Fruit fly (Drosophila melanogaster) whole organism, embryonic: ENCODE results near the gene CG15425.

Experiments
- Abd-B ChIP-seq: fragments of 200-800 bp; sonication (Bioruptor generic); optimal IDR thresholded peaks from 2 replicates; lab custom pipeline; 2018; ENCODE audit warnings: missing biosample characterization, mild to moderate bottlenecking, missing genetic modification characterization, moderate library complexity
- CG10654 ChIP-seq: fragments of 200-800 bp; sonication (Bioruptor generic); optimal IDR thresholded peaks from 2 replicates; lab custom pipeline; 2016; ENCODE audit warnings: missing biosample characterization, missing genetic modification characterization
- CG11093 ChIP-seq: fragments of 200-800 bp; sonication (Bioruptor generic); IDR thresholded peaks from 3 replicates; pipeline ENCODE4 v1.3.6; 2022; ENCODE audit warnings: missing biosample characterization, missing genetic modification characterization
- CG13296 ChIP-seq: fragments of 200-800 bp; sonication (Bioruptor generic); optimal IDR thresholded peaks from 3 replicates; lab custom pipeline; 2018; ENCODE audit warnings: missing biosample characterization, mild to moderate bottlenecking, missing genetic modification characterization
- CG13424 ChIP-seq: fragments of 200-800 bp; sonication (Bioruptor generic); optimal IDR thresholded peaks from 2 replicates; lab custom pipeline; 2019; ENCODE audit warnings: missing biosample characterization, mild to moderate bottlenecking, missing genetic modification characterization, moderate library complexity
- CG15073 ChIP-seq: fragments of 200-800 bp; sonication (Bioruptor generic); optimal IDR thresholded peaks from 2 replicates; lab custom pipeline; 2016; ENCODE audit warnings: missing biosample characterization, missing genetic modification characterization
- CG17612 ChIP-seq: fragments of 200-800 bp; sonication (Bioruptor generic); IDR thresholded peaks from 2 replicates; pipeline ENCODE4 v1.3.6; 2022; ENCODE audit warnings: missing biosample characterization, missing genetic modification characterization
- CG17802 ChIP-seq: fragments of 200-800 bp; sonication (Bioruptor generic); optimal IDR thresholded peaks from 2 replicates; lab custom pipeline; 2018; ENCODE audit warnings: missing biosample characterization, mild to moderate bottlenecking, missing genetic modification characterization, moderate library complexity
- CG1832 ChIP-seq: fragments of 200-800 bp; sonication (Bioruptor generic); optimal IDR thresholded peaks from 2 replicates; lab custom pipeline; 2017; ENCODE audit warnings: missing biosample characterization, mild to moderate bottlenecking, missing genetic modification characterization, inconsistent platforms
- CG2678 ChIP-seq: fragments of 200-800 bp; sonication (Bioruptor generic); optimal IDR thresholded peaks from 3 replicates; lab custom pipeline; 2019; ENCODE audit warnings: missing biosample characterization, mild to moderate bottlenecking, missing genetic modification characterization, moderate library complexity
- CG31365 ChIP-seq: fragments of 200-800 bp; sonication (Bioruptor generic); optimal IDR thresholded peaks from 2 replicates; lab custom pipeline; 2018; ENCODE audit warnings: missing biosample characterization, mild to moderate bottlenecking, missing genetic modification characterization
- CG3163 ChIP-seq: fragments of 200-800 bp; sonication (Bioruptor generic); optimal IDR thresholded peaks from 3 replicates; lab custom pipeline; 2016; ENCODE audit warnings: missing biosample characterization, missing genetic modification characterization
- CG32772 ChIP-seq: fragments of 200-800 bp; sonication (Bioruptor generic); IDR thresholded peaks from 2 replicates; pipeline ENCODE4 v1.3.6; 2022; ENCODE audit warnings: missing biosample characterization, missing genetic modification characterization
- CG5953 ChIP-seq: fragments of 200-800 bp; sonication (Bioruptor generic); IDR thresholded peaks from 2 replicates; pipeline ENCODE4 v1.3.6; 2022; ENCODE audit warnings: missing biosample characterization, missing genetic modification characterization
- CG7271 ChIP-seq: fragments of 200-800 bp; sonication (Bioruptor generic); optimal IDR thresholded peaks from 2 replicates; lab custom pipeline; 2018; ENCODE audit warnings: missing biosample characterization, mild to moderate bottlenecking, missing genetic modification characterization, moderate library complexity
- CG7839 ChIP-seq: fragments of 200-800 bp; sonication (Bioruptor generic); optimal IDR thresholded peaks from 3 replicates; lab custom pipeline; 2018; ENCODE audit warnings: missing biosample characterization, mild to moderate bottlenecking, missing genetic modification characterization, moderate library complexity
- CG8359 ChIP-seq: fragments of 200-800 bp; sonication (Bioruptor generic); optimal IDR thresholded peaks from 2 replicates; lab custom pipeline; 2017; ENCODE audit warnings: missing biosample characterization, mild to moderate bottlenecking, missing genetic modification characterization, borderline replicate concordance
- CG9797 ChIP-seq: fragments of 200-800 bp; sonication (Bioruptor generic); optimal IDR thresholded peaks from 3 replicates; lab custom pipeline; 2018; ENCODE audit warnings: missing biosample characterization, mild to moderate bottlenecking, missing genetic modification characterization
- CG9932 ChIP-seq: fragments of 200-800 bp; sonication (Bioruptor generic); IDR thresholded peaks from 2 replicates; pipeline ENCODE4 v1.3.6; 2022; ENCODE audit warnings: missing biosample characterization, missing genetic modification characterization
- CkIIα-i1 ChIP-seq: fragments of 200-800 bp; sonication (Bioruptor generic); IDR thresholded peaks from 2 replicates; pipeline ENCODE4 v1.3.6; 2022; ENCODE audit warnings: missing biosample characterization, missing genetic modification characterization
- Dek ChIP-seq: fragments of 200-800 bp; sonication (Bioruptor generic); optimal IDR thresholded peaks from 3 replicates; lab custom pipeline; 2019; ENCODE audit warnings: missing biosample characterization, mild to moderate bottlenecking, missing genetic modification characterization, moderate library complexity
- E2f2 ChIP-seq: fragments of 200-800 bp; sonication (Bioruptor generic); IDR thresholded peaks from 2 replicates; pipeline ENCODE4 v1.3.6; 2022; ENCODE audit warnings: missing biosample characterization, missing genetic modification characterization
- Elba2 ChIP-seq: fragments of 200-800 bp; sonication (Bioruptor generic); optimal IDR thresholded peaks from 3 replicates; lab custom pipeline; 2016; ENCODE audit warnings: missing biosample characterization, missing genetic modification characterization
- HmgD ChIP-seq: fragments of 200-800 bp; sonication (Bioruptor generic); optimal IDR thresholded peaks from 3 replicates; lab custom pipeline; 2016; ENCODE audit warnings: missing biosample characterization, missing genetic modification characterization
- Hr39 ChIP-seq: fragments of >200 bp; optimal IDR thresholded peaks from 2 replicates; lab custom pipeline; 2017
- MTF-1 ChIP-seq: fragments of 200-800 bp; sonication (Bioruptor generic); optimal IDR thresholded peaks from 2 replicates; lab custom pipeline; 2018; ENCODE audit warnings: missing biosample characterization, mild to moderate bottlenecking, missing genetic modification characterization, borderline replicate concordance
- Med ChIP-seq: fragments of 200-800 bp; sonication (Bioruptor generic); peaks from one replicate; lab custom pipeline; 2016; ENCODE audit warnings: missing biosample characterization, missing genetic modification characterization, mild to moderate bottlenecking, inconsistent platforms, moderate library complexity
- NC2α ChIP-seq: fragments of 200-800 bp; sonication (Bioruptor generic); optimal IDR thresholded peaks from 2 replicates; lab custom pipeline; 2016; ENCODE audit warnings: missing biosample characterization, missing genetic modification characterization
- Rfx ChIP-seq: fragments of 200-800 bp; sonication (Bioruptor generic); IDR thresholded peaks from 2 replicates; pipeline ENCODE4 v1.3.6; 2022; ENCODE audit warnings: missing biosample characterization, missing genetic modification characterization
- Six4 ChIP-seq: fragments of 200-800 bp; sonication (Bioruptor generic); optimal IDR thresholded peaks from 2 replicates; lab custom pipeline; 2016; ENCODE audit warnings: missing biosample characterization, missing genetic modification characterization
- Sox100B ChIP-seq: fragments of 200-800 bp; sonication (Bioruptor generic); optimal IDR thresholded peaks from 3 replicates; lab custom pipeline; 2018; ENCODE audit warnings: missing biosample characterization, mild to moderate bottlenecking, missing genetic modification characterization
- ap ChIP-seq: fragments of 200-800 bp; sonication (Bioruptor generic); IDR thresholded peaks from 2 replicates; pipeline ENCODE4 v1.3.6; 2022; ENCODE audit warnings: missing biosample characterization, missing genetic modification characterization
- bigmax ChIP-seq: fragments of 200-800 bp; sonication (Bioruptor generic); optimal IDR thresholded peaks from 2 replicates; lab custom pipeline; 2018; ENCODE audit warnings: missing biosample characterization, mild to moderate bottlenecking, missing genetic modification characterization
- bsh ChIP-seq, 2 experiments: fragments of 200-800 bp; sonication (Bioruptor generic); optimal IDR thresholded peaks; 2 replicates each; lab custom pipeline; 2017 to 2018; ENCODE audit warnings: mild to moderate bottlenecking in 2 of 2, missing biosample characterization in 2 of 2, missing genetic modification characterization in 2 of 2, moderate library complexity in 1 of 2
- ci ChIP-seq: fragments of 200-800 bp; sonication (Bioruptor generic); IDR thresholded peaks from 3 replicates; pipeline ENCODE4 v1.3.6; 2022; ENCODE audit warnings: missing biosample characterization, missing genetic modification characterization
- dan ChIP-seq: fragments of 200-800 bp; sonication (Bioruptor generic); IDR thresholded peaks from 2 replicates; pipeline ENCODE4 v1.3.6; 2022; ENCODE audit warnings: missing biosample characterization, missing genetic modification characterization
- dysf ChIP-seq: fragments of 200-800 bp; sonication (Bioruptor generic); IDR thresholded peaks from 3 replicates; pipeline ENCODE4 v1.3.6; 2022; ENCODE audit warnings: missing biosample characterization, missing genetic modification characterization
- ems ChIP-seq: fragments of 200-800 bp; sonication (Bioruptor generic); optimal IDR thresholded peaks from 3 replicates; lab custom pipeline; 2016; ENCODE audit warnings: missing biosample characterization, missing genetic modification characterization
- gcm ChIP-seq: fragments of 200-800 bp; sonication (Bioruptor generic); optimal IDR thresholded peaks from 2 replicates; lab custom pipeline; 2019; ENCODE audit warnings: missing biosample characterization, mild to moderate bottlenecking, missing genetic modification characterization, moderate library complexity
- hth ChIP-seq: fragments of >200 bp; optimal IDR thresholded peaks from 2 replicates; lab custom pipeline; 2017; ENCODE audit warnings: inconsistent platforms
- ind ChIP-seq: fragments of 200-800 bp; sonication (Bioruptor generic); optimal IDR thresholded peaks from 3 replicates; lab custom pipeline; 2016; ENCODE audit warnings: missing biosample characterization, missing genetic modification characterization
- jigr1 ChIP-seq: fragments of 200-800 bp; sonication (Bioruptor generic); IDR thresholded peaks from 3 replicates; pipeline ENCODE4 v1.3.6; 2022; ENCODE audit warnings: missing biosample characterization, missing genetic modification characterization
- onecut ChIP-seq: fragments of 200-800 bp; sonication (Bioruptor generic); IDR thresholded peaks from 2 replicates; pipeline ENCODE4 v1.3.6; 2022; ENCODE audit warnings: missing biosample characterization, missing genetic modification characterization
- otp ChIP-seq: fragments of 200-800 bp; sonication (Bioruptor generic); IDR thresholded peaks from 3 replicates; pipeline ENCODE4, ENCODE4 v1.3.6; 2022; ENCODE audit warnings: missing biosample characterization, missing genetic modification characterization
- peb ChIP-seq: fragments of 200-800 bp; sonication (Bioruptor generic); IDR thresholded peaks from 2 replicates; pipeline ENCODE4 v1.3.6; 2022; ENCODE audit warnings: missing biosample characterization, missing genetic modification characterization
- pros ChIP-seq: fragments of 200-800 bp; sonication (Bioruptor generic); optimal IDR thresholded peaks from 3 replicates; lab custom pipeline; 2019; ENCODE audit warnings: missing biosample characterization, mild to moderate bottlenecking, missing genetic modification characterization, moderate library complexity
- sim ChIP-seq: fragments of 200-800 bp; sonication (Bioruptor generic); IDR thresholded peaks from 2 replicates; pipeline ENCODE4 v1.3.6; 2022; ENCODE audit warnings: missing biosample characterization, missing genetic modification characterization
- toy ChIP-seq: fragments of 200-800 bp; sonication (Bioruptor generic); IDR thresholded peaks from 2 replicates; pipeline ENCODE4 v1.3.6; 2022; ENCODE audit warnings: missing biosample characterization, missing genetic modification characterization
- trh ChIP-seq: fragments of 200-800 bp; sonication (Bioruptor generic); optimal IDR thresholded peaks from 2 replicates; lab custom pipeline; 2016; ENCODE audit warnings: missing biosample characterization, missing genetic modification characterization
- twi ChIP-seq: fragments of 200-800 bp; optimal IDR thresholded peaks from 2 replicates; lab custom pipeline; 2019; ENCODE audit warnings: missing biosample characterization, mild to moderate bottlenecking, missing genetic modification characterization, moderate library complexity
- zf30C ChIP-seq: fragments of 200-800 bp; sonication (Bioruptor generic); optimal IDR thresholded peaks from 3 replicates; lab custom pipeline; 2018; ENCODE audit warnings: missing biosample characterization, mild to moderate bottlenecking, missing genetic modification characterization

Gene CG15425

dm6 chr2L:4282681-4283343 lies 25.4 kb downstream of the CG15425 start, which contains the start of gene tutl (continued):
- peak; percentile 48 for TF ChIP-seq CG7271
- TF ChIP-seq CG32772, result peak; percentile 78
- TF ChIP-seq bsh (GFP tag; optimal IDR thresholded peaks at IDR 0.05; lab: Kevin White, UChicago), result peak; percentile 80 to 88
- TF ChIP-seq toy, result peak; percentile 61
- TF ChIP-seq Sox100B (GFP tag; lab: Kevin White, UChicago), result peak; percentile 71
- no peak for TF ChIP-seq CG9797 (GFP tag; lab: Kevin White, UChicago)
- TF ChIP-seq CG8359 (GFP tag; lab: Kevin White, UChicago), result peak; percentile 49
- peak; percentile 23 for TF ChIP-seq CG31365
- TF ChIP-seq trh (GFP tag; lab: Kevin White, UChicago), result peak; percentile 49
- TF ChIP-seq twi, result peak; percentile 29
- TF ChIP-seq dan (GFP tag; lab: Robert Waterston, UW), result peak; percentile 69
- peak; percentile 42 for TF ChIP-seq HmgD (GFP tag; lab: Kevin White, UChicago)
- peak; percentile 63; the same call in 1 of the 3 replicates for TF ChIP-seq jigr1 (GFP tag; lab: Robert Waterston, UW)
- peak; percentile 47 for TF ChIP-seq CG15073 (GFP tag; lab: Kevin White, UChicago)
- peak; percentile 52 for TF ChIP-seq E2f2
- peak; percentile 96 for TF ChIP-seq Med (GFP tag; lab: Kevin White, UChicago)
- TF ChIP-seq onecut, result peak; percentile 66
- peak; percentile 62; the same call in 1 of the 2 replicates for TF ChIP-seq peb (GFP tag; lab: Robert Waterston, UW)
- peak; percentile 83 for TF ChIP-seq ci (GFP tag; lab: Robert Waterston, UW)
- TF ChIP-seq Elba2 (GFP tag; lab: Kevin White, UChicago), result no peak
- TF ChIP-seq CG2678, result peak; percentile 88
- TF ChIP-seq NC2α (GFP tag; lab: Kevin White, UChicago), result peak; percentile 89
- TF ChIP-seq Rfx, result peak; percentile 90
- no peak for TF ChIP-seq hth
- peak; percentile 18 for TF ChIP-seq CG3163 (GFP tag; lab: Kevin White, UChicago)
- TF ChIP-seq Hr39 (lab: Kevin White, UChicago), result no peak
- TF ChIP-seq bigmax, result no peak
- peak; percentile 50 for TF ChIP-seq gcm (GFP tag; lab: Kevin White, UChicago)
- TF ChIP-seq CG13296 (GFP tag; lab: Kevin White, UChicago), result peak; percentile 42
- no peak for TF ChIP-seq CkIIα-i1 (GFP tag; lab: Robert Waterston, UW)
- peak; percentile 60 for TF ChIP-seq Abd-B
- no peak for TF ChIP-seq pros
- peak; percentile 27; the same call in 1 of the 2 replicates for TF ChIP-seq CG5953 (GFP tag; lab: Robert Waterston, UW)
- TF ChIP-seq CG11093 (GFP tag; lab: Robert Waterston, UW), result peak; percentile 77; the same call in 2 of the 3 replicates
- peak; percentile 74 for TF ChIP-seq Six4
- peak; percentile 41 for TF ChIP-seq ap (GFP tag; lab: Robert Waterston, UW)
- 0 out of 2 replicates have a peak, but pooled peaks have one; percentile 3 for TF ChIP-seq sim (GFP tag; lab: Robert Waterston, UW)
- TF ChIP-seq CG17612, result peak; percentile 39; the same call in 1 of the 2 replicates
- TF ChIP-seq zf30C (GFP tag; lab: Kevin White, UChicago), result peak; percentile 92
- no peak for TF ChIP-seq MTF-1 (GFP tag; lab: Kevin White, UChicago)
- TF ChIP-seq CG10654 (GFP tag; lab: Kevin White, UChicago), result peak; percentile 72
- TF ChIP-seq Dek (tag; lab: Kevin White, UChicago), result peak; percentile 56
- peak; percentile 75 for TF ChIP-seq ems (GFP tag; lab: Kevin White, UChicago)
- peak; percentile 89 for TF ChIP-seq CG1832 (GFP tag; lab: Kevin White, UChicago)
- TF ChIP-seq CG7839, result peak; percentile 88
- peak; percentile 25 for TF ChIP-seq CG17802 (tag; lab: Kevin White, UChicago)
- TF ChIP-seq otp, result peak; percentile 71
- peak; percentile 76 for TF ChIP-seq CG9932 (GFP tag; lab: Robert Waterston, UW)
- peak; percentile 87 for TF ChIP-seq ind
- TF ChIP-seq dysf (GFP tag; lab: Robert Waterston, UW), result peak; percentile 89
- peak; percentile 70 for TF ChIP-seq CG13424 (tag; lab: Kevin White, UChicago)
